Fruit fly (Drosophila melanogaster): Measurements from ENCODE around the gene Irbp18.

DNA sequence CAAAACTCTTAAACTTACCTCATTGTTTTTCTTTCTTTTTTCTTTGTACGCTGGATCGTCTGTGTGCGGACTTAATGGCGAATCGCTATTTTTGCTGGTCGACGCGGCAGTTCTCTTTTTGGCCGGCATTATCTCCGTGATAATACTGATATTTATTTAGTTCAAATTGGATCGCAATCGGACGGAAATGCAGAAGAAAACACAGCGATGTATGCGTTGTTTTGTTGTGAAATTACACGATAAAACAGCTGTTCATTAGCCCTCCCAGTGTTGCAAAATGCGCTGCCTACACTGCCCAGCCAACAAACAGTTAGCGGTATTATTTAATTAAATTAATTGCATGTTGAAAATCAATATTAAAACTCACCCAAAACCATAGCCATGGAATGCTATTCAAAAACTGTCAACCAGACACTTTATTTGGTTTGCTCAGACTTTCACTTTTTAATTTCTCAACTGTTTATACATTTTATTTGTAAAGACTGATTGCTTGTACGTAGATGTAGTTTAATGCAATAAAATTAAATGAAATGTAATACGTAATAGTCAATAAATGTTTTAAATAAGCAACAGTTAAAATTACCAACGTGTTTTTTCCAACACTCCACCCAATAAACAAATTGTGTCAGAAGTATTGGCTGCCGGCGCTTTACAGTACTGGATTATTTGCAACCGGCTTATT, at the start of gene Irbp18, which contains the start of gene APP-BP1:
- no peak for TF ChIP-seq usp (GFP tag; optimal IDR thresholded peaks at IDR 0.05)
- TF ChIP-seq psq (optimal IDR thresholded peaks at IDR 0.05): no peak
- no peak for TF ChIP-seq CG8478 (optimal IDR thresholded peaks at IDR 0.05)
- TF ChIP-seq Dll (optimal IDR thresholded peaks at IDR 0.05): no peak
- TF ChIP-seq pan (optimal IDR thresholded peaks at IDR 0.05): no peak

All from whole organism.